Worm (Caenorhabditis elegans): ENCODE measurements around the gene F01G10.4.
A peak's percentile ranks its signal among the peaks of the same experiment; 100 is the strongest.

Gene F01G10.4

ce11 chrIV:10236106-10236505, 3.8 kb upstream of the F01G10.4 start (continued):
- TF ChIP-seq spr-3 (GFP tag; optimal IDR thresholded peaks at IDR 0.05): no peak
- no peak for TF ChIP-seq daf-8 (GFP tag; IDR thresholded peaks at IDR 0.05)
- TF ChIP-seq lin-1 (GFP tag; IDR thresholded peaks at IDR 0.05): 0 out of 2 replicates have a peak, but pooled peaks have one; percentile 30
- TF ChIP-seq mep-1 (tag; optimal IDR thresholded peaks at IDR 0.05): no peak
- no peak for TF ChIP-seq tag-97 (GFP tag; IDR thresholded peaks at IDR 0.05)
- no peak for TF ChIP-seq mes-2 (tag; optimal IDR thresholded peaks at IDR 0.05; ENCODE audit: poor library complexity, severe bottlenecking)
- no peak for TF ChIP-seq pha-4 (GFP tag; IDR thresholded peaks at IDR 0.05)
- no peak for TF ChIP-seq pha-4 (tag; optimal IDR thresholded peaks at IDR 0.05)
- TF ChIP-seq saeg-2 (GFP tag; IDR thresholded peaks at IDR 0.05): no peak
- TF ChIP-seq egl-27 (tag; optimal IDR thresholded peaks at IDR 0.05): no peak
- TF ChIP-seq lin-39 (tag; optimal IDR thresholded peaks at IDR 0.05): no peak
- no peak for TF ChIP-seq attf-4 (tag; optimal IDR thresholded peaks at IDR 0.05)
- TF ChIP-seq dmd-6 (GFP tag; IDR thresholded peaks at IDR 0.05): peak; percentile 71
- no peak for TF ChIP-seq F10B5.3 (tag; optimal IDR thresholded peaks at IDR 0.05)
- TF ChIP-seq unc-62 (GFP tag; optimal IDR thresholded peaks at IDR 0.05 in 1 of 2): no peak
- no peak for TF ChIP-seq unc-62 (tag; optimal IDR thresholded peaks at IDR 0.05)

ce11 chrIV:10235279-10235829, 3.0 kb upstream of the F01G10.4 start, which contains the start of gene ech-9:
ech-9 (minus strand) TSS chrIV:10235329.
- TF ChIP-seq lir-3 (tag; optimal IDR thresholded peaks at IDR 0.05) (no peak), ceh-32 (tag; optimal IDR thresholded peaks at IDR 0.05; ENCODE audit: poor library complexity) (no peak), daf-16 (GFP tag; optimal IDR thresholded peaks at IDR 0.05) (no peak), daf-16 (tag; optimal IDR thresholded peaks at IDR 0.05) (peak; percentile 54), zag-1 (tag; optimal IDR thresholded peaks at IDR 0.05) (no peak), ceh-44 (GFP tag; IDR thresholded peaks at IDR 0.05) (no peak), zfp-2 (tag; optimal IDR thresholded peaks at IDR 0.05) (no peak), ctbp-1 (GFP tag; IDR thresholded peaks at IDR 0.05) (no peak), ZK546.5 (tag; optimal IDR thresholded peaks at IDR 0.05) (no peak), nhr-28 (tag; optimal IDR thresholded peaks at IDR 0.05) (peak; percentile 13), hlh-11 (tag; optimal IDR thresholded peaks at IDR 0.05) (peak; percentile 2), ceh-28 (tag; optimal IDR thresholded peaks at IDR 0.05) (no peak), ces-1 (GFP tag; optimal IDR thresholded peaks at IDR 0.05) (no peak), nhr-48 (tag; optimal IDR thresholded peaks at IDR 0.05) (no peak), nhr-102 (tag; optimal IDR thresholded peaks at IDR 0.05) (no peak), Y75B8A.6 (GFP tag; IDR thresholded peaks at IDR 0.05) (0 out of 2 replicates have a peak, but pooled peaks have one; percentile 21), daf-19 (GFP tag; conservative IDR thresholded peaks at IDR 0.05) (no peak), pqm-1 (tag; optimal IDR thresholded peaks at IDR 0.05) (peak; percentile 30), spr-1 (tag; optimal IDR thresholded peaks at IDR 0.05) (no peak)

- TF ChIP-seq ZK546.5 (tag; optimal IDR thresholded peaks at IDR 0.05): no peak
- no peak for TF ChIP-seq F10B5.3 (tag; optimal IDR thresholded peaks at IDR 0.05)
- no peak for TF ChIP-seq Y75B8A.6 (GFP tag; IDR thresholded peaks at IDR 0.05)
- no peak for TF ChIP-seq cey-2 (tag; optimal IDR thresholded peaks at IDR 0.05; ENCODE audit: borderline replicate concordance, insufficient read depth)
- no peak for TF ChIP-seq ztf-11 (tag; optimal IDR thresholded peaks at IDR 0.05)
- TF ChIP-seq nhr-111 (GFP tag; optimal IDR thresholded peaks at IDR 0.05): no peak
- TF ChIP-seq daf-19 (GFP tag; conservative IDR thresholded peaks at IDR 0.05): no peak
Measured at ce11 chrIV:10230971-10231370, 1.4 kb downstream of the F01G10.4 start, which contains the start of gene F01G10.5. F01G10.5 (minus strand) TSS chrIV:10231071.

All from whole organism, L4 larva.